Worm (Caenorhabditis elegans) whole organism, L3 larva: ENCODE data around the gene Y66D12A.21.

Source experiments
- aly-2 ChIP-seq: fragments of 150-350 bp; optimal IDR thresholded peaks from 2 replicates; lab custom pipeline; 2014; ENCODE audit warnings: missing biosample characterization, missing genetic modification characterization
- ceh-82 ChIP-seq: fragments of 150-350 bp; optimal IDR thresholded peaks from 2 replicates; lab custom pipeline; 2014; ENCODE audit warnings: missing biosample characterization, missing genetic modification characterization
- elt-1 ChIP-seq: fragments of 150-350 bp; optimal IDR thresholded peaks from 2 replicates; lab custom pipeline; 2014; ENCODE audit warnings: missing biosample characterization, missing genetic modification characterization
- fkh-10 ChIP-seq: sonication (generic microtip); optimal IDR thresholded peaks from 2 replicates; lab custom pipeline; 2017; ENCODE audit warnings: missing biosample characterization, missing genetic modification reagents, missing genetic modification characterization
- jun-1 ChIP-seq: fragments of 150-350 bp; optimal IDR thresholded peaks from 2 replicates; lab custom pipeline; 2014; ENCODE audit warnings: missing biosample characterization, missing genetic modification reagents, missing genetic modification characterization
- lin-39 ChIP-seq: fragments of 150-350 bp; optimal IDR thresholded peaks from 2 replicates; lab custom pipeline; 2018; ENCODE audit warnings: missing biosample characterization, missing genetic modification reagents, missing genetic modification characterization
- nfya-1 ChIP-seq: sonication (generic microtip); optimal IDR thresholded peaks from 2 replicates; lab custom pipeline; 2017; ENCODE audit warnings: missing genetic modification characterization, mild to moderate bottlenecking, missing compliant biosample characterization, antibody characterized with exemption, moderate library complexity; ENCODE audit not compliant: insufficient read depth
- nhr-237 ChIP-seq: fragments of 150-350 bp; optimal IDR thresholded peaks from 2 replicates; lab custom pipeline; 2014; ENCODE audit warnings: missing biosample characterization, missing genetic modification characterization
- nhr-28 ChIP-seq: fragments of 150-350 bp; optimal IDR thresholded peaks from 2 replicates; lab custom pipeline; 2014; ENCODE audit warnings: missing biosample characterization, missing genetic modification characterization
- unc-62 ChIP-seq: fragments of 150-350 bp; sonication (generic microtip); optimal IDR thresholded peaks from 4 replicates; lab custom pipeline; 2014; ENCODE audit warnings: missing biosample characterization, missing genetic modification reagents, missing genetic modification characterization
- zag-1 ChIP-seq: fragments of 150-350 bp; optimal IDR thresholded peaks from 2 replicates; lab custom pipeline; 2014; ENCODE audit warnings: missing biosample characterization, missing genetic modification characterization
- ztf-11 ChIP-seq: fragments of 150-350 bp; optimal IDR thresholded peaks from 2 replicates; lab custom pipeline; 2014; ENCODE audit warnings: missing biosample characterization, missing genetic modification characterization

DNA sequence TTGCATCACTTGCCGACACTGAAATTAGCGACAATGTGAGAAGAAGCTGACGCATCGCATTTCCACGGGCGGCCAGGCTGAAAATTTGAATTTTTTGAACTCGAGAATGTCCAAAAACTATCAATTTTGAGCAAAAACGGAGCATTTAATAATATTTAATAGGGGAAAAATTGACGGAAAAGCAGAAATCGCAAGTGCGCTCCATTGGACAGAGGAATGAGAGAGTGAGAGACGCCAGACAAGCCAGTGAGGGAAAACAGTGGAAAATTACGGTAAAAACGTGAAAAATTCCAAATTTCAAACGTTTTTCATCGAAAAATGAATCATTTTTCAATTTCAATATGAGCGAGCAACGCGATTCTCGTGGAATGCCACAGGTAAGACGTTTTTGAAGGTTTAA lies at the start of gene Y66D12A.21, which contains the start of gene spe-6:
- TF ChIP-seq unc-62 (GFP tag; lab: Kevin White, UChicago) (no peak), ceh-82 (no peak), elt-1 (tag; lab: Kevin White, UChicago) (no peak), aly-2 (tag; lab: Kevin White, UChicago) (no peak), nhr-237 (no peak), zag-1 (no peak), jun-1 (tag; lab: Kevin White, UChicago) (no peak), nhr-28 (tag; lab: Kevin White, UChicago) (no peak), lin-39 (tag; lab: Kevin White, UChicago) (no peak), nfya-1 (tag; lab: Kevin White, UChicago) (peak; percentile 54), fkh-10 (no peak), ztf-11 (no peak)
